Worm (Caenorhabditis elegans): Measurements from ENCODE around the gene nhr-56.

The nhr-56 gene

ce11 chrV:2200402-2200801 lies 18.4 kb upstream of the nhr-56 start:
- TF ChIP-seq set-16 (GFP tag; IDR thresholded peaks at IDR 0.05): peak; percentile 69; the same call in 1 of the 2 replicates
- TF ChIP-seq pha-4 (GFP tag; IDR thresholded peaks at IDR 0.05): no peak
- no peak for TF ChIP-seq pha-4 (tag; optimal IDR thresholded peaks at IDR 0.05)
- TF ChIP-seq egl-43 (GFP tag; IDR thresholded peaks at IDR 0.05): 0 out of 2 replicates have a peak, but pooled peaks have one; percentile 3
- TF ChIP-seq mep-1 (tag; optimal IDR thresholded peaks at IDR 0.05): no peak
- TF ChIP-seq saeg-2 (GFP tag; IDR thresholded peaks at IDR 0.05): no peak
- no peak for TF ChIP-seq lin-1 (GFP tag; IDR thresholded peaks at IDR 0.05)
- no peak for TF ChIP-seq D1046.2 (GFP tag; IDR thresholded peaks at IDR 0.05)

- TF ChIP-seq mdl-1 (tag; optimal IDR thresholded peaks at IDR 0.05) (peak in 1 of 2 experiments; percentile 15), dve-1 (tag; optimal IDR thresholded peaks at IDR 0.05; ENCODE audit: insufficient read depth) (peak; percentile 52), nhr-42 (GFP tag; IDR thresholded peaks at IDR 0.05) (no peak), ceh-32 (tag; optimal IDR thresholded peaks at IDR 0.05; ENCODE audit: poor library complexity) (no peak), php-3 (GFP tag; IDR thresholded peaks at IDR 0.05) (0 out of 2 replicates have a peak, but pooled peaks have one; percentile 35), unc-39 (tag; optimal IDR thresholded peaks at IDR 0.05) (no peak), pqm-1 (tag; optimal IDR thresholded peaks at IDR 0.05) (peak; percentile 29), daf-16 (GFP tag; optimal IDR thresholded peaks at IDR 0.05) (no peak), daf-16 (tag; optimal IDR thresholded peaks at IDR 0.05) (peak; percentile 67), dmd-6 (GFP tag; IDR thresholded peaks at IDR 0.05) (peak; percentile 50; the same call in 1 of the 2 replicates), lin-15B (tag; optimal IDR thresholded peaks at IDR 0.05) (no peak), nhr-28 (tag; optimal IDR thresholded peaks at IDR 0.05) (peak; percentile 37), hlh-11 (tag; optimal IDR thresholded peaks at IDR 0.05) (peak; percentile 2)
Observed at ce11 chrV:2201240-2201639, 17.6 kb upstream of the nhr-56 start, which contains the start of gene cyp-32B1. Gene cyp-32B1, minus strand, starts transcription at chrV:2201415.

ce11 chrV:2204080-2204479 lies 14.7 kb upstream of the nhr-56 start, which contains the start of gene cyp-33C12:
Gene cyp-33C12, minus strand, starts transcription at chrV:2204400.
- TF ChIP-seq zfp-2 (tag; optimal IDR thresholded peaks at IDR 0.05) (no peak), F10B5.3 (tag; optimal IDR thresholded peaks at IDR 0.05) (no peak), tag-97 (GFP tag; IDR thresholded peaks at IDR 0.05) (no peak), ceh-62 (tag; optimal IDR thresholded peaks at IDR 0.05) (no peak), fos-1 (tag; optimal IDR thresholded peaks at IDR 0.05) (no peak), mes-2 (tag; optimal IDR thresholded peaks at IDR 0.05; ENCODE audit: poor library complexity, severe bottlenecking) (no peak), vab-7 (GFP tag; IDR thresholded peaks at IDR 0.05) (no peak), lin-1 (GFP tag; IDR thresholded peaks at IDR 0.05) (no peak)

- no peak for TF ChIP-seq nhr-111 (GFP tag; optimal IDR thresholded peaks at IDR 0.05)
- no peak for TF ChIP-seq dmd-6 (GFP tag; IDR thresholded peaks at IDR 0.05)
- TF ChIP-seq hmg-1.1 (GFP tag; IDR thresholded peaks at IDR 0.05): no peak
- no peak for TF ChIP-seq hlh-11 (tag; optimal IDR thresholded peaks at IDR 0.05)
- TF ChIP-seq dmd-9 (GFP tag; IDR thresholded peaks at IDR 0.05): no peak
- no peak for TF ChIP-seq nhr-77 (tag; optimal IDR thresholded peaks at IDR 0.05)
- TF ChIP-seq sdz-12 (GFP tag; optimal IDR thresholded peaks at IDR 0.05): no peak
- TF ChIP-seq ZK337.2 (GFP tag; IDR thresholded peaks at IDR 0.05): no peak
- no peak for TF ChIP-seq arid-1 (GFP tag; conservative IDR thresholded peaks at IDR 0.05)
- TF ChIP-seq set-16 (GFP tag; IDR thresholded peaks at IDR 0.05): no peak
- TF ChIP-seq daf-12 (tag; optimal IDR thresholded peaks at IDR 0.05): no peak
Observed at ce11 chrV:2206181-2206580, 12.6 kb upstream of the nhr-56 start, which contains the start of gene srt-40. Gene srt-40, minus strand, starts transcription at chrV:2206281.

Measured in whole organism, L4 larva.